Worm (Caenorhabditis elegans): Measurements from ENCODE around the gene srx-42.

Gene srx-42

ce11 chrV:13918341-13918740 lies 2.5 kb upstream of the srx-42 start, which contains the start of gene str-250:
TSS of gene str-250 (plus strand) at chrV:13918641.
- TF ChIP-seq rbr-2 (tag; optimal IDR thresholded peaks at IDR 0.05) (no peak), lin-13 (GFP tag; optimal IDR thresholded peaks at IDR 0.05) (no peak), mep-1 (tag; optimal IDR thresholded peaks at IDR 0.05) (no peak)

ce11 chrV:13923851-13924250 lies 3.0 kb downstream of the srx-42 start, which contains the start of gene srxa-11:
TSS of gene srxa-11 (plus strand) at chrV:13924151.
- TF ChIP-seq hif-1 (tag; optimal IDR thresholded peaks at IDR 0.05): no peak
- TF ChIP-seq T26A8.4 (GFP tag; IDR thresholded peaks at IDR 0.05): no peak
- no peak for TF ChIP-seq unc-130 (GFP tag; optimal IDR thresholded peaks at IDR 0.05)
- TF ChIP-seq D1046.2 (GFP tag; IDR thresholded peaks at IDR 0.05): no peak
- TF ChIP-seq F26F4.8 (GFP tag; conservative IDR thresholded peaks at IDR 0.05): no peak
- no peak for TF ChIP-seq jun-1 (tag; optimal IDR thresholded peaks at IDR 0.05)
- no peak for TF ChIP-seq mxl-2 (GFP tag; conservative IDR thresholded peaks at IDR 0.05)

DNA sequence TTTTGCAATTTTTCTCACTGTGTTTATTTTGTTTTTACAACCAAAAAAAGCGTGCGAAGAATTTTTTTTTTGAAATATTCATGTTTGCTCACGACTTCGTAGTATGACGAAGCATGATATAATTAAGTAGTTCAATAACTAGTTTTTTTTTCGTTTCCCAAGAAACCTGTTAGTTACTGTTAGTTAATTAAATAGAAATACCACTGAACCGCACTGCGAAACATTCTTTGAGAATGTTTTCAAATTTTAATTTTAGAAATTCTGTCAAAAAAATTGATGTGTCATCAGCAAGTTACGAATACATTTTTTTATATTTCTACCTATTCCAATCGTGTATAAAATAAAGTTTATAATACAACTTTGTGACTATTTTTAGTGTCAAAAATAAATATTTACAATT lies 5.6 kb downstream of the srx-42 start, which contains the start of gene srxa-12:
TSS of gene srxa-12 (plus strand) at position 301 of the 400 bp plus-strand sequence.
- TF ChIP-seq lin-39 (tag; optimal IDR thresholded peaks at IDR 0.05): no peak
- TF ChIP-seq zip-2 (tag; optimal IDR thresholded peaks at IDR 0.05): no peak
- TF ChIP-seq ceh-82 (tag; optimal IDR thresholded peaks at IDR 0.05): no peak
- no peak for TF ChIP-seq nhr-25 (tag; optimal IDR thresholded peaks at IDR 0.05; ENCODE audit: borderline replicate concordance, insufficient read depth)
- no peak for TF ChIP-seq F49E8.2 (tag; optimal IDR thresholded peaks at IDR 0.05; ENCODE audit: borderline replicate concordance)
- TF ChIP-seq sdz-12 (GFP tag; optimal IDR thresholded peaks at IDR 0.05): no peak
- no peak for TF ChIP-seq jun-1 (tag; optimal IDR thresholded peaks at IDR 0.05)
- TF ChIP-seq F10B5.3 (tag; optimal IDR thresholded peaks at IDR 0.05): no peak
- no peak for TF ChIP-seq R02D3.7 (tag; optimal IDR thresholded peaks at IDR 0.05)
- no peak for TF ChIP-seq madf-9 (GFP tag; conservative IDR thresholded peaks at IDR 0.05)
- no peak for TF ChIP-seq lin-15B (tag; optimal IDR thresholded peaks at IDR 0.05)
- no peak for TF ChIP-seq hlh-30 (tag; optimal IDR thresholded peaks at IDR 0.05; ENCODE audit: insufficient read depth)
- no peak for TF ChIP-seq pha-4 (GFP tag; IDR thresholded peaks at IDR 0.05)
- TF ChIP-seq pha-4 (tag; optimal IDR thresholded peaks at IDR 0.05): no peak
- no peak for TF ChIP-seq attf-4 (tag; optimal IDR thresholded peaks at IDR 0.05)
- TF ChIP-seq daf-16 (GFP tag; optimal IDR thresholded peaks at IDR 0.05): no peak
- no peak for TF ChIP-seq daf-16 (tag; optimal IDR thresholded peaks at IDR 0.05)
- TF ChIP-seq F26F4.8 (GFP tag; conservative IDR thresholded peaks at IDR 0.05): no peak
- no peak for TF ChIP-seq pqm-1 (tag; optimal IDR thresholded peaks at IDR 0.05)
- TF ChIP-seq dpl-1 (GFP tag; optimal IDR thresholded peaks at IDR 0.05): no peak

ce11 chrV:13929503-13929902 lies 8.7 kb downstream of the srx-42 start, which contains the start of gene srxa-13:
TSS of gene srxa-13 (plus strand) at chrV:13929803.
- TF ChIP-seq saeg-2 (GFP tag; IDR thresholded peaks at IDR 0.05): no peak
- no peak for TF ChIP-seq mxl-2 (GFP tag; conservative IDR thresholded peaks at IDR 0.05)
- TF ChIP-seq cey-2 (tag; optimal IDR thresholded peaks at IDR 0.05; ENCODE audit: borderline replicate concordance, insufficient read depth): no peak
- no peak for TF ChIP-seq lin-39 (tag; optimal IDR thresholded peaks at IDR 0.05)
- no peak for TF ChIP-seq F37D6.2 (tag; optimal IDR thresholded peaks at IDR 0.05)
- TF ChIP-seq nhr-102 (tag; optimal IDR thresholded peaks at IDR 0.05): no peak
- TF ChIP-seq pqm-1 (tag; optimal IDR thresholded peaks at IDR 0.05): no peak
- no peak for TF ChIP-seq mdl-1 (tag; optimal IDR thresholded peaks at IDR 0.05)
- TF ChIP-seq madf-5 (GFP tag; IDR thresholded peaks at IDR 0.05): no peak
- no peak for TF ChIP-seq nhr-76 (tag; optimal IDR thresholded peaks at IDR 0.05)
- TF ChIP-seq daf-19 (GFP tag; conservative IDR thresholded peaks at IDR 0.05): no peak
- no peak for TF ChIP-seq ztf-11 (tag; optimal IDR thresholded peaks at IDR 0.05)
- no peak for TF ChIP-seq mdt-29 (GFP tag; IDR thresholded peaks at IDR 0.05)
- TF ChIP-seq sdz-12 (GFP tag; optimal IDR thresholded peaks at IDR 0.05): no peak
